Fruit fly (Drosophila melanogaster): ENCODE data around the gene cup.
A peak's percentile ranks its signal among the peaks of the same experiment; 100 is the strongest.

- TF ChIP-seq toe (GFP tag; optimal IDR thresholded peaks at IDR 0.05) (peak; percentile 62), CG14711 (tag; optimal IDR thresholded peaks at IDR 0.05) (no peak), pad (GFP tag; optimal IDR thresholded peaks at IDR 0.05) (no peak)
These were observed 59.6 kb downstream of the cup start, which contains the start of gene homer for dm6 chr2L:6722822-6723749.

Measured in whole organism, adult.